Worm (Caenorhabditis elegans) whole organism, early embryonic: ENCODE results near the gene clec-153.

Experiments used
- B0310.2 ChIP-seq: sonication (generic microtip); optimal IDR thresholded peaks from 2 replicates; lab custom pipeline; 2016; ENCODE audit warnings: mild to moderate bottlenecking, missing genetic modification characterization, missing compliant biosample characterization
- ceh-13 ChIP-seq: fragments of 200-800 bp; sonication (Bioruptor generic); optimal IDR thresholded peaks from 2 replicates; lab custom pipeline; 2018; ENCODE audit warnings: mild to moderate bottlenecking, missing genetic modification characterization, missing compliant biosample characterization
- hmbx-1 ChIP-seq: sonication (generic microtip); optimal IDR thresholded peaks from 2 replicates; lab custom pipeline; 2016; ENCODE audit warnings: mild to moderate bottlenecking, missing genetic modification characterization, missing compliant biosample characterization
- hmg-4 ChIP-seq: fragments of 200-800 bp; sonication (Bioruptor generic); optimal IDR thresholded peaks from 2 replicates; lab custom pipeline; 2018; ENCODE audit warnings: mild to moderate bottlenecking, missing genetic modification characterization, missing compliant biosample characterization
- hnd-1 ChIP-seq: sonication (generic microtip); optimal IDR thresholded peaks from 2 replicates; lab custom pipeline; 2016; ENCODE audit warnings: missing genetic modification characterization, missing compliant biosample characterization
- tra-4 ChIP-seq: sonication (generic microtip); optimal IDR thresholded peaks from 2 replicates; lab custom pipeline; 2017; ENCODE audit warnings: missing genetic modification characterization, missing compliant biosample characterization

ce11 chrIII:4612334-4612953 is 22.6 kb upstream of the clec-153 start, which contains the start of gene sel-2:
- no peak for TF ChIP-seq B0310.2 (tag; lab: Kevin White, UChicago)
- no peak for TF ChIP-seq ceh-13
- no peak for TF ChIP-seq hmbx-1 (tag; lab: Kevin White, UChicago)
- TF ChIP-seq hmg-4 (GFP tag; lab: Kevin White, UChicago): no peak
- TF ChIP-seq hnd-1 (tag; lab: Kevin White, UChicago): no peak
- no peak for TF ChIP-seq tra-4
